Worm (Caenorhabditis elegans): ENCODE measurements around the gene arid-1.

- TF ChIP-seq ceh-82 (tag; optimal IDR thresholded peaks at IDR 0.05), result no peak
- TF ChIP-seq nfya-1 (tag; optimal IDR thresholded peaks at IDR 0.05; ENCODE audit: insufficient read depth), result peak; percentile 77
- no peak for TF ChIP-seq nhr-28 (tag; optimal IDR thresholded peaks at IDR 0.05)
- TF ChIP-seq nhr-11 (tag; optimal IDR thresholded peaks at IDR 0.05), result no peak
- no peak for TF ChIP-seq unc-62 (GFP tag; optimal IDR thresholded peaks at IDR 0.05)
- no peak for TF ChIP-seq mdl-1 (tag; optimal IDR thresholded peaks at IDR 0.05)
- no peak for TF ChIP-seq ceh-28 (tag; optimal IDR thresholded peaks at IDR 0.05)
- TF ChIP-seq nhr-77 (tag; optimal IDR thresholded peaks at IDR 0.05), result no peak
Observed at ce11 chrV:185694-186217, at the start of gene arid-1.

Data from whole organism, L3 larva.